Worm (Caenorhabditis elegans) whole organism, L1 larva: ENCODE data around the gene srxa-1.

Source experiments
- C16A3.4 ChIP-seq: fragments of 150-350 bp; optimal IDR thresholded peaks from 2 replicates; lab custom pipeline; 2014; ENCODE audit warnings: missing biosample characterization, missing genetic modification characterization
- C34B4.2 ChIP-seq: sonication (generic microtip); optimal IDR thresholded peaks from 2 replicates; lab custom pipeline; 2017; ENCODE audit warnings: mild to moderate bottlenecking, missing genetic modification characterization, missing compliant biosample characterization
- F16B12.6 ChIP-seq: fragments of 150-350 bp; optimal IDR thresholded peaks from 2 replicates; lab custom pipeline; 2014; ENCODE audit warnings: missing biosample characterization, missing genetic modification characterization
- aha-1 ChIP-seq: fragments of 150-350 bp; optimal IDR thresholded peaks from 2 replicates; lab custom pipeline; 2014; ENCODE audit warnings: missing biosample characterization, missing genetic modification characterization
- alr-1 ChIP-seq: fragments of 200-800 bp; sonication (Bioruptor generic); optimal IDR thresholded peaks from 2 replicates; lab custom pipeline; 2018; ENCODE audit warnings: borderline replicate concordance, mild to moderate bottlenecking, missing genetic modification characterization, missing compliant biosample characterization
- aly-2 ChIP-seq: fragments of 150-350 bp; optimal IDR thresholded peaks from 2 replicates; lab custom pipeline; 2014; ENCODE audit warnings: missing biosample characterization, missing genetic modification characterization
- ceh-63 ChIP-seq: fragments of 200-800 bp; sonication (Bioruptor generic); optimal IDR thresholded peaks from 2 replicates; lab custom pipeline; 2018; ENCODE audit warnings: mild to moderate bottlenecking, missing genetic modification characterization, missing compliant biosample characterization
- ceh-82 ChIP-seq, 3 experiments: fragments of 150-350 bp in 1 of 3; sonication (generic microtip) in 2 of 3; optimal IDR thresholded peaks; 2 replicates each; lab custom pipeline; 2014 to 2017; ENCODE audit warnings: missing biosample characterization in 3 of 3, missing genetic modification characterization in 3 of 3
- ceh-88 ChIP-seq: fragments of 200-800 bp; sonication (Bioruptor generic); IDR thresholded peaks from 2 replicates; pipeline ENCODE4 v1.3.6; 2022; ENCODE audit warnings: missing genetic modification characterization, missing compliant biosample characterization
- dpl-1 ChIP-seq, 3 experiments: fragments of 150-350 bp in 2 of 3; sonication (generic microtip) in 1 of 3; optimal IDR thresholded peaks; 2 replicates each; lab custom pipeline; 2014 to 2017; ENCODE audit warnings: missing biosample characterization in 3 of 3, missing genetic modification characterization in 3 of 3, missing genetic modification reagents in 3 of 3
- efl-1 ChIP-seq, 4 experiments: fragments of 150-350 bp; optimal IDR thresholded peaks in 3 of 4; peaks in 1 of 4; 1 replicate in 1 of 4; 2 replicates in 3 of 4; lab custom pipeline; 2014; ENCODE audit warnings: missing biosample characterization in 2 of 4, missing genetic modification characterization in 2 of 4, missing genetic modification reagents in 2 of 4
- efl-3 ChIP-seq: fragments of 200-800 bp; sonication (Bioruptor generic); optimal IDR thresholded peaks from 2 replicates; lab custom pipeline; 2018; ENCODE audit warnings: mild to moderate bottlenecking, missing genetic modification characterization, missing compliant biosample characterization
- elt-2 ChIP-seq: sonication (generic microtip); optimal IDR thresholded peaks from 2 replicates; lab custom pipeline; 2016; ENCODE audit warnings: missing genetic modification characterization, mild to moderate bottlenecking, inconsistent platforms, missing compliant biosample characterization, missing genetic modification reagents
- elt-3 ChIP-seq, 6 experiments: fragments of 150-350 bp in 1 of 6; sonication (generic microtip); optimal IDR thresholded peaks; 2 replicates each; lab custom pipeline; 2017 to 2018; ENCODE audit warnings: missing biosample characterization in 6 of 6, missing genetic modification characterization in 6 of 6, inconsistent platforms in 1 of 6
- fkh-10 ChIP-seq: sonication (generic microtip); optimal IDR thresholded peaks from 2 replicates; lab custom pipeline; 2017; ENCODE audit warnings: missing biosample characterization, missing genetic modification reagents, missing genetic modification characterization
- fos-1 ChIP-seq: fragments of 150-350 bp; optimal IDR thresholded peaks from 2 replicates; lab custom pipeline; 2014; ENCODE audit warnings: missing biosample characterization, missing genetic modification characterization
- grh-1 ChIP-seq: fragments of 200-800 bp; sonication (Bioruptor generic); IDR thresholded peaks from 2 replicates; pipeline ENCODE4 v1.3.6; 2022; ENCODE audit warnings: missing genetic modification reagents, missing genetic modification characterization, missing compliant biosample characterization
- hlh-17 ChIP-seq: fragments of 200-800 bp; sonication (Bioruptor generic); optimal IDR thresholded peaks from 2 replicates; lab custom pipeline; 2018; ENCODE audit warnings: missing genetic modification characterization, mild to moderate bottlenecking, missing compliant biosample characterization, moderate library complexity, borderline replicate concordance
- hlh-4 ChIP-seq: sonication (generic microtip); optimal IDR thresholded peaks from 2 replicates; lab custom pipeline; 2016; ENCODE audit warnings: mild to moderate bottlenecking, missing genetic modification characterization, missing compliant biosample characterization
- hpl-2 ChIP-seq: fragments of 150-350 bp; optimal IDR thresholded peaks from 2 replicates; lab custom pipeline; 2014; ENCODE audit warnings: missing biosample characterization, missing genetic modification reagents, missing genetic modification characterization
- irx-1 ChIP-seq: sonication (generic microtip); optimal IDR thresholded peaks from 2 replicates; lab custom pipeline; 2016; ENCODE audit warnings: missing genetic modification characterization, missing compliant biosample characterization
- isw-1 ChIP-seq: fragments of 200-800 bp; sonication (Bioruptor generic); IDR thresholded peaks from 2 replicates; pipeline ENCODE4 v1.3.6; 2022; ENCODE audit warnings: missing genetic modification characterization, missing compliant biosample characterization
- lin-14 ChIP-seq: fragments of 200-800 bp; sonication (Bioruptor generic); optimal IDR thresholded peaks from 2 replicates; lab custom pipeline; 2018; ENCODE audit warnings: mild to moderate bottlenecking, missing genetic modification characterization, moderate library complexity, missing compliant biosample characterization
- lin-15B ChIP-seq: fragments of 150-350 bp; sonication (generic microtip); optimal IDR thresholded peaks from 3 replicates; lab custom pipeline; 2014; ENCODE audit warnings: missing biosample characterization, missing genetic modification characterization
- mef-2 ChIP-seq: fragments of 150-350 bp; optimal IDR thresholded peaks from 2 replicates; lab custom pipeline; 2014; ENCODE audit warnings: missing biosample characterization, missing genetic modification characterization
- mep-1 ChIP-seq: fragments of 150-350 bp; optimal IDR thresholded peaks from 2 replicates; lab custom pipeline; 2014; ENCODE audit warnings: missing biosample characterization, missing genetic modification characterization
- nhr-20 ChIP-seq: sonication (generic microtip); optimal IDR thresholded peaks from 2 replicates; lab custom pipeline; 2016; ENCODE audit warnings: mild to moderate bottlenecking, missing genetic modification characterization, missing compliant biosample characterization
- nhr-28 ChIP-seq: fragments of 150-350 bp; optimal IDR thresholded peaks from 2 replicates; lab custom pipeline; 2014; ENCODE audit warnings: missing biosample characterization, missing genetic modification characterization
- nhr-47 ChIP-seq: sonication (generic microtip); optimal IDR thresholded peaks from 2 replicates; lab custom pipeline; 2016; ENCODE audit warnings: mild to moderate bottlenecking, missing genetic modification characterization, moderate library complexity, missing compliant biosample characterization
- nhr-71 ChIP-seq: sonication (generic microtip); optimal IDR thresholded peaks from 2 replicates; lab custom pipeline; 2016; ENCODE audit warnings: mild to moderate bottlenecking, missing genetic modification characterization, moderate library complexity, missing compliant biosample characterization
- nhr-77 ChIP-seq: fragments of 150-350 bp; optimal IDR thresholded peaks from 2 replicates; lab custom pipeline; 2014; ENCODE audit warnings: missing biosample characterization, missing genetic modification characterization
- nhr-84 ChIP-seq: sonication (generic microtip); optimal IDR thresholded peaks from 2 replicates; lab custom pipeline; 2017; ENCODE audit warnings: missing biosample characterization, missing genetic modification characterization
- nhr-85 ChIP-seq: sonication (generic microtip); peaks from one replicate; lab custom pipeline; 2016; ENCODE audit warnings: missing genetic modification characterization, inconsistent platforms, missing compliant biosample characterization
- nhr-90 ChIP-seq: sonication (generic microtip); optimal IDR thresholded peaks from 2 replicates; lab custom pipeline; 2016; ENCODE audit warnings: mild to moderate bottlenecking, missing genetic modification characterization, missing compliant biosample characterization; ENCODE audit not compliant: poor library complexity
- pag-3 ChIP-seq: sonication (generic microtip); optimal IDR thresholded peaks from 2 replicates; lab custom pipeline; 2017; ENCODE audit warnings: missing genetic modification characterization, mild to moderate bottlenecking, missing compliant biosample characterization, antibody characterized with exemption, borderline replicate concordance; ENCODE audit not compliant: insufficient read depth
- pqm-1 ChIP-seq: sonication (generic microtip); optimal IDR thresholded peaks from 3 replicates; lab custom pipeline; 2017; ENCODE audit warnings: missing biosample characterization, missing genetic modification characterization
- rnt-1 ChIP-seq: sonication (generic microtip); optimal IDR thresholded peaks from 2 replicates; lab custom pipeline; 2016; ENCODE audit warnings: mild to moderate bottlenecking, missing genetic modification characterization, moderate library complexity, missing compliant biosample characterization
- snpc-4 ChIP-seq: fragments of 150-350 bp; optimal IDR thresholded peaks from 2 replicates; lab custom pipeline; 2014; ENCODE audit warnings: missing biosample characterization, missing genetic modification characterization
- sptf-1 ChIP-seq: fragments of 150-350 bp; optimal IDR thresholded peaks from 2 replicates; lab custom pipeline; 2014; ENCODE audit warnings: missing biosample characterization, missing genetic modification characterization
- sup-37 ChIP-seq: fragments of 200-800 bp; sonication (Bioruptor generic); optimal IDR thresholded peaks from 2 replicates; lab custom pipeline; 2018; ENCODE audit warnings: mild to moderate bottlenecking, missing genetic modification characterization, missing compliant biosample characterization
- swsn-7 ChIP-seq: sonication (generic microtip); optimal IDR thresholded peaks from 2 replicates; lab custom pipeline; 2016; ENCODE audit warnings: missing genetic modification characterization, missing compliant biosample characterization
- tbx-2 ChIP-seq: sonication (generic microtip); optimal IDR thresholded peaks from 2 replicates; lab custom pipeline; 2016; ENCODE audit warnings: missing genetic modification characterization, missing compliant biosample characterization
- tlp-1 ChIP-seq: fragments of 150-350 bp; optimal IDR thresholded peaks from 2 replicates; lab custom pipeline; 2014; ENCODE audit warnings: missing biosample characterization, missing genetic modification characterization
- unc-30 ChIP-seq: sonication (generic microtip); optimal IDR thresholded peaks from 2 replicates; lab custom pipeline; 2017; ENCODE audit warnings: missing biosample characterization, missing genetic modification characterization
- unc-62 ChIP-seq: fragments of 150-350 bp; optimal IDR thresholded peaks from 2 replicates; lab custom pipeline; 2014; ENCODE audit warnings: missing biosample characterization, missing genetic modification reagents, missing genetic modification characterization
- unc-86 ChIP-seq: sonication (generic microtip); optimal IDR thresholded peaks from 2 replicates; lab custom pipeline; 2016; ENCODE audit warnings: missing genetic modification characterization, missing compliant biosample characterization
- unc-98 ChIP-seq: fragments of 200-800 bp; sonication (Bioruptor generic); IDR thresholded peaks from 2 replicates; pipeline ENCODE4 v1.3.6; 2022; ENCODE audit warnings: missing genetic modification characterization, missing compliant biosample characterization
- vab-15 ChIP-seq: sonication (generic microtip); optimal IDR thresholded peaks from 2 replicates; lab custom pipeline; 2017; ENCODE audit warnings: missing genotype, mild to moderate bottlenecking, missing genetic modification characterization, missing compliant biosample characterization
- zag-1 ChIP-seq: fragments of 150-350 bp; optimal IDR thresholded peaks from 2 replicates; lab custom pipeline; 2014; ENCODE audit warnings: missing biosample characterization, missing genetic modification characterization
- zip-4 ChIP-seq: fragments of 200-800 bp; sonication (Bioruptor generic); optimal IDR thresholded peaks from 2 replicates; lab custom pipeline; 2018; ENCODE audit warnings: mild to moderate bottlenecking, missing genetic modification characterization, moderate library complexity, missing compliant biosample characterization
- ztf-11 ChIP-seq, 2 experiments: sonication (generic microtip); optimal IDR thresholded peaks; 2 replicates each; lab custom pipeline; 2016 to 2017; ENCODE audit warnings: missing genetic modification characterization in 2 of 2, missing biosample characterization in 1 of 2, missing compliant biosample characterization in 1 of 2
- ztf-4 ChIP-seq: fragments of 150-350 bp; optimal IDR thresholded peaks from 2 replicates; lab custom pipeline; 2014; ENCODE audit warnings: missing biosample characterization, missing genetic modification characterization

Gene srxa-1

DNA sequence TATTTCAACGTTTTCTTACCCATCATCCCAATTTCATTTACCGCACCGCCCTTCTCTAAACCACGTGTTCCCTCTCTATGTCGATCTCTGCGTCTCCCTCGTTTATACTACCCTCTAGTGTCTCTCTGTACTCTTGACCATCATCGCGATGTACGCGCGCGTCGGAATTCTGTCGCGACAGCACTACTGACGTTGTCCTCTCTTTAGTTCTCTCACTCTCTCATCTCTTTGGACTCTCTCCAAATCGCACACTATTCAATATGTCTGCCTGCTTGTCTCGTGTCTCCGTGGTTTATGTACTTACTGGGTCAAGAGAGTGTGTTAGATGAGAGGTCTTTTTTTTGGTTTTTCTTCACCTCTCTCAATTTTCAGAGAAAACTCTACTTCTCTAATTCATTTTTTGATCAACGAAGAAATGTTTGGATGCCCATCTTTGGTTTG, 46.4 kb downstream of the srxa-1 start (continued):
- TF ChIP-seq ceh-63 (peak; percentile 59), pag-3 (tag; lab: Kevin White, UChicago) (no peak), nhr-28 (no peak), nhr-47 (peak; percentile 99), zip-4 (GFP tag; lab: Kevin White, UChicago) (peak; percentile 91), vab-15 (tag; lab: Kevin White, UChicago) (peak; percentile 84), unc-30 (tag; lab: Kevin White, UChicago) (peak; percentile 58), ceh-82 (tag; optimal IDR thresholded peaks at IDR 0.05; lab: Kevin White, UChicago) (peak; percentile 90 to 95 (median 92)), C16A3.4 (peak; percentile 97), hlh-4 (no peak), sptf-1 (tag; lab: Kevin White, UChicago) (no peak), nhr-85 (peak; percentile 99), fkh-10 (peak; percentile 98), sup-37 (GFP tag; lab: Kevin White, UChicago) (peak; percentile 95), fos-1 (tag; lab: Kevin White, UChicago) (peak; percentile 95), isw-1 (peak; percentile 93), mef-2 (peak; percentile 94), lin-15B (peak; percentile 40), tlp-1 (tag; lab: Kevin White, UChicago) (no peak), mep-1 (tag; lab: Kevin White, UChicago) (peak; percentile 98), nhr-77 (tag; lab: Kevin White, UChicago) (peak; percentile 97), ceh-88 (GFP tag; lab: Robert Waterston, UW) (peak; percentile 95), F16B12.6 (no peak), C34B4.2 (peak; percentile 58), nhr-71 (tag; lab: Kevin White, UChicago) (peak; percentile 100), ztf-11 (tag; optimal IDR thresholded peaks at IDR 0.05; lab: Kevin White, UChicago) (peak in 1 of 2 experiments; percentile 95), unc-62 (GFP tag; lab: Kevin White, UChicago) (no peak), unc-98 (GFP tag; lab: Robert Waterston, UW) (peak; percentile 64; the same call in 1 of the 2 replicates), dpl-1 (GFP tag; optimal IDR thresholded peaks at IDR 0.05; lab: Kevin White, UChicago) (peak; percentile 70 to 75 (median 71)), rnt-1 (tag; lab: Kevin White, UChicago) (peak; percentile 94), zag-1 (peak; percentile 78), snpc-4 (tag; lab: Kevin White, UChicago) (peak; percentile 73), irx-1 (tag; lab: Kevin White, UChicago) (peak; percentile 94), efl-3 (GFP tag; lab: Kevin White, UChicago) (peak; percentile 58), elt-3 (tag; optimal IDR thresholded peaks at IDR 0.05; lab: Kevin White, UChicago) (peak in 4 of 6 experiments; percentile 48 to 92 (median 86)), hlh-17 (no peak), nhr-20 (tag; lab: Kevin White, UChicago) (peak; percentile 100), aha-1 (tag; lab: Kevin White, UChicago) (peak; percentile 77), grh-1 (GFP tag; lab: Robert Waterston, UW) (peak; percentile 93), nhr-84 (no peak), aly-2 (tag; lab: Kevin White, UChicago) (peak; percentile 67), lin-14 (GFP tag; lab: Kevin White, UChicago) (peak; percentile 100), elt-2 (tag; lab: Kevin White, UChicago) (peak; percentile 85), unc-86 (peak; percentile 99), alr-1 (tag; lab: Kevin White, UChicago) (no peak), efl-1 (optimal IDR thresholded peaks at IDR 0.05; lab: Kevin White, UChicago) (peak; percentile 88 to 96), efl-1 (GFP tag; optimal IDR thresholded peaks at IDR 0.05 in 1 of 2; lab: Kevin White, UChicago) (peak; percentile 61 to 96), ztf-4 (tag; lab: Kevin White, UChicago) (peak; percentile 97), nhr-90 (tag; lab: Kevin White, UChicago) (peak; percentile 97), swsn-7 (peak; percentile 100), pqm-1 (tag; lab: Kevin White, UChicago) (peak; percentile 90), hpl-2 (peak; percentile 92), tbx-2 (peak; percentile 99)
